Worm (Caenorhabditis elegans): ENCODE measurements around the gene T19D7.5.

DNA sequence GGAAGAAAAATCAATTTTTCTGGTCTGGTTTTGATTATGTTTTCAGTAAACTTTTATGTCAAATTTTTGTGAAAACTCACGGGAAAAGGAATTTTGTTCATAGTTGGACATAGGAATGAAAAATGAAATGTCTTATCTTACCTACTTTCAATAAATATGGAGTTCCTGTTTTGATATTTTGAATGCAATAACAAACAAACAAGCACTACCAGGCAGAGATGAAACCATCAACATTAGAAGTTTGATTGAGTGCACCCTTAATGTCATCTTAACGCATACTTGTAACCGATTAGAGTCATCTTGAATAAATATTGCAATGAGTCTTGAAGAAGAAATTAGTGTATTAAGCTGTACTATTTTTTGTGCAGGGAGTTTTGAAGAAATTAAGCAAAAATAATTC, 24.6 kb downstream of the T19D7.5 start, which contains the start of gene M6.11:
- TF ChIP-seq C38D4.7 (GFP tag; optimal IDR thresholded peaks at IDR 0.05) (no peak), pha-4 (tag; optimal IDR thresholded peaks at IDR 0.05) (no peak), C08G9.2 (tag; optimal IDR thresholded peaks at IDR 0.05) (no peak), rnt-1 (tag; optimal IDR thresholded peaks at IDR 0.05) (no peak), zip-5 (tag; optimal IDR thresholded peaks at IDR 0.05) (no peak), elt-2 (tag; optimal IDR thresholded peaks at IDR 0.05) (no peak), fkh-6 (tag; optimal IDR thresholded peaks at IDR 0.05) (no peak), npax-4 (tag; optimal IDR thresholded peaks at IDR 0.05) (no peak), dve-1 (tag; optimal IDR thresholded peaks at IDR 0.05) (no peak), fax-1 (tag; optimal IDR thresholded peaks at IDR 0.05) (no peak)

All from whole organism, late embryonic.